Worm (Caenorhabditis elegans): ENCODE results near the gene C26D10.7.
A peak's percentile ranks its signal among the peaks of the same experiment; 100 is the strongest.

C26D10.7 gene

DNA sequence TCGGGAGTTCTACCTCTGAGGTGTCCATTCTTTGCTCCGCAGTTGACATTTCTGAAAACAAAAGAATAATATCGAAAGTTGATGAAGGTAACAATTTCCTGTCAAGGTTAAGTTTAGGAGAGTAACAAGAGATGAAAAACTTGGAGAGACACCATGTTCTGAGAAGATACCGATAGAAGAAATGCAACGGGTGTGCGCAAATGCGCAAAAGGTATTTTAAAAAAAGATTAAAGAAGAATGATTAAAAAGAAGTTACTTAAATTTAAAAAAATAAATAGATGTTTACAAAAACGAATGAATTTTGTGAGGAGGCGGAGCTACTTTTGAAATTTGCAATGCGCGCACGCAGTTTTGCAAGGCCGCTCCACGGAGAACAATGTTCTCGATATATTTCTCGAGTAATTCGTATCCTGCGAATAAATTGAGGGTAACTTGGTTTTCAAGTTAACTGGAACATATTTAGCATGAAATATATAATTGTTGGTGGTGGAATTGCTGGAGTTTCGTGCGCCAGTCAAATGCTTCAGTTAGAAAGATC, 8.7 kb upstream of the C26D10.7 start, which contains the start of the genes ran-3 and C26D10.3:
TSS of gene ran-3 (minus strand) at position 51 of the 538 bp plus-strand sequence.
TSS of gene C26D10.3 (plus strand) at position 385 of the 538 bp plus-strand sequence.
- TF ChIP-seq pes-1 (GFP tag; IDR thresholded peaks at IDR 0.05) (peak; percentile 69), ceh-36 (tag; optimal IDR thresholded peaks at IDR 0.05) (peak; percentile 11), F13C5.2 (tag; optimal IDR thresholded peaks at IDR 0.05) (peak; percentile 76), tbx-11 (GFP tag; IDR thresholded peaks at IDR 0.05) (0 out of 2 replicates have a peak, but pooled peaks have one; percentile 41), tbx-37 (GFP tag; conservative IDR thresholded peaks at IDR 0.05) (no peak), hmg-4 (GFP tag; optimal IDR thresholded peaks at IDR 0.05) (no peak), scrt-1 (GFP tag; IDR thresholded peaks at IDR 0.05) (peak; percentile 57; the same call in 1 of the 2 replicates)

DNA sequence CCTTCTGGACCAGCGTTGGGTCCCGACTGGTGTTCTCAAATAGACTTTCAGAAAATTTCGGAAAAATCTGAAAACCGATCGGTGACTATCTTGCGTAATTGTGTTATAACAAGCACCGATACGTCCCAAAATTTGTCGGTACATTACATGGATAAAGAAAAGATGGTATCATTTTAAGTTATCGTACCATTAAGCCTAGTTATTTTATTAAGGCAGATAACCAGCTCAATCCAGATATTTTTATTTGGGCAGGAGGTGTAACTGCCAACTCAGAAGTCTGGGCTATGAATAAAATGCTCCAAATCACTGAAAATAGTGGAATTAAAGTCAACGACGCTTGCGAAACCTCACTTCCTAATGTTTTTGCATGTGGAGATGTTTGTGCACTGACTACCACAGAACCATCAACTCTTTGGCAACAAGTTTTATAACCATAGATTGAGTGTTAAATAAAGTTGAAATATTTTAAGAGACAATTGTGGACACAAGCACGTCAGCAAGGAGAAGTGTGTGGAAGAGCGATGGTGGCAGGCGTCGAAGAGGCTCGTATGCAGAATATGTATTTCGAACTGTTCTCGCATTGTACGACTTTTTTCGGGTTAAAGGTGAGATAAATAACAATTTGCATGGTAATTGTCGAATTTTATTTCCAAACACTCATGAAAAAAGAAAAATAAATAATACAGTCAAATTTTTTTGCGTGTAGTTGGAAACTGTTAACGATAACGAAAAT, 7.3 kb upstream of the C26D10.7 start:
- TF ChIP-seq ceh-13 (GFP tag; optimal IDR thresholded peaks at IDR 0.05), result no peak
- 0 out of 2 replicates have a peak, but pooled peaks have one; percentile 29 for TF ChIP-seq tbx-37 (GFP tag; conservative IDR thresholded peaks at IDR 0.05)

DNA sequence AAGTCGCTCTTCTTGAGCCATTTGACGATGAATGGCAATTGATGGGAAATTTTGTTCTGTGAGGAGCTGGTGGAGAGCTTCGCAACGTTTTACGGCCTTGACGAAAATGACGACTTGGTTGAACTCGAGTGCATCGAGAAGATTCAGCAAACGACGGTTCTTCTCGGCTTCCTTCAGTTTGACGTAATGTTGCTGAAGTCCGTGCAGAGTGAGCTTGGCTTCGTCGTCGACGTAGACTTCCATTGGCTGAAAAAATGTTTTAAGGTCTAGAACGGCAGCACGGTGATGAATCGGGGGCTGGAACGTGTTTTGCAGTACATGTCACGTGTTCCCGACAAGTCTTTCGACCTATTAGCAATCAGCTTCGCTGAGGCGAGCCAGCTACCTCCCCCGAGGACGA, 6.3 kb upstream of the C26D10.7 start:
- no peak for TF ChIP-seq hnd-1 (tag; optimal IDR thresholded peaks at IDR 0.05)
- no peak for TF ChIP-seq tbx-11 (GFP tag; IDR thresholded peaks at IDR 0.05)
- no peak for TF ChIP-seq pes-1 (GFP tag; IDR thresholded peaks at IDR 0.05)
- no peak for TF ChIP-seq tbx-37 (GFP tag; conservative IDR thresholded peaks at IDR 0.05)
- TF ChIP-seq ets-7 (tag; optimal IDR thresholded peaks at IDR 0.05), result no peak
- TF ChIP-seq aly-1 (tag; optimal IDR thresholded peaks at IDR 0.05), result no peak
- TF ChIP-seq B0310.2 (tag; optimal IDR thresholded peaks at IDR 0.05), result no peak
- TF ChIP-seq hmbx-1 (tag; optimal IDR thresholded peaks at IDR 0.05), result no peak
- no peak for TF ChIP-seq ceh-13 (GFP tag; optimal IDR thresholded peaks at IDR 0.05)
- TF ChIP-seq scrt-1 (GFP tag; IDR thresholded peaks at IDR 0.05), result no peak
- TF ChIP-seq tra-4 (tag; optimal IDR thresholded peaks at IDR 0.05), result no peak
- TF ChIP-seq hmg-4 (GFP tag; optimal IDR thresholded peaks at IDR 0.05), result no peak
- TF ChIP-seq sea-1 (GFP tag; conservative IDR thresholded peaks at IDR 0.05), result no peak

DNA sequence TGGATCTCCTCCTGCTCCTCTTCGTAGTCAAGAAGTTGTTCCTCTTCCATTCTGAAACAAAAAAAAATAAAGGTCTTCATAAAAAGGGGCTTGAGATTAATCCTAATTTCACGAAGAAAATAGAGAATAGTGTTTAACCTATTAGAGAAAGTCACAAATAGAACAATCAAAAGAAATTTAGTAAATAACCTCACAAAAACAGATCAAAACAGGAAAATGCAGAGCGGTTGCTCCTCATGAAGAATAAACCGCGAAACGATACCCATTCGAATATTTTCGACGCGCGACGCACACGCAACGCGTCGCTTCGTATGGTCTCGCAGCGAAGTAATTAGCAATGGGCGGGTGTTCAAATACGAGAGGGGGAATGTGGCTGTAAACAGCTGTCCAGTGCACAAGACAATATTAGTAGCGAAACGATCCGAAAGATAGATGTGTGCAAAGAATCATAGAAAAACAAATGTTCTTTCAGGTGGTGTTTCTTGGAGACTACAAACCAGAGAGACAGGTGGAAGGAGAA, 4.9 kb upstream of the C26D10.7 start, which contains the start of gene hel-1:
TSS of gene hel-1 (minus strand) at position 51 of the 520 bp plus-strand sequence.
- peak; percentile 46; the same call in 1 of the 2 replicates for TF ChIP-seq flt-1 (GFP tag; IDR thresholded peaks at IDR 0.05)
- TF ChIP-seq F13C5.2 (tag; optimal IDR thresholded peaks at IDR 0.05), result peak; percentile 75
- TF ChIP-seq tbx-37 (GFP tag; conservative IDR thresholded peaks at IDR 0.05), result 0 out of 2 replicates have a peak, but pooled peaks have one; percentile 41
- no peak for TF ChIP-seq ama-1 (optimal IDR thresholded peaks at IDR 0.05)
- TF ChIP-seq ceh-36 (tag; optimal IDR thresholded peaks at IDR 0.05), result no peak
- TF ChIP-seq hmg-4 (GFP tag; optimal IDR thresholded peaks at IDR 0.05), result peak; percentile 28

DNA sequence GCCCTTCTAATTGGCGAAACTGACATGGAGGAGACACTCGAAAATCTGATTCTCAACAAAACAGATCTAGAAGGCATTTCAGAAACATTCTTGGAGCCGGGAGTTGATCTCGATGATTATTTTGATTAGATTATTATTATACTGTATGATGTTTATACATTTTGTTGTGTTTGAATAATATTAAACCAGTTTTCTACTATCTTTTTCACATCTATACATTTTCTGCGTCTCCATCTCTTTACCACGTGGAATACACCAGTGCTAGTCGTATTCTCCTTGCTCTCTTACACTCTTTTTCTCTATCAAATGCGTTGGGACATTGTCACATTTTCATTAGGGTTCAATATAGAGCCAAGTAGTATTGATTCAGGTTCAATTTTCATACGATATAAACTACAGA, 4.3 kb upstream of the C26D10.7 start, which contains the start of gene C26D10.4:
TSS of gene C26D10.4 (plus strand) at position 301 of the 400 bp plus-strand sequence.
- TF ChIP-seq flt-1 (GFP tag; IDR thresholded peaks at IDR 0.05), result no peak

DNA sequence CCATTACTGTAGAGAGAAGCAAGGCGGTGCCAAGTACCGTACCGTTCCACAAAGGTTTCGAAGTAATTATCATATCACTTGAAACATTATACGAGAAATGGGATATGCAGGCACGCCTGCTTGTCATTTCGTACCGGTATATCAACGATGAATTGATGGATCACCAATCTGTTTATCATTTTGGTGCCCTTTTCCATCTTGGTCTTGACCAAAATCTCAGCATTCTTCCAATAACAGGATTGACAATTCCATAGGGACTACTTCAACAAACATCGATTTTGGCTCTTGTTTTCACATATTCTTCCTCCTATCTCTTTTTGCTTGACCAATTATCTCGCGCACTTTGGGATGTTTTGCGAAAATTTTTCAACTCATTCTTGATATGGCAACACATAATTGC, 5.4 kb downstream of the C26D10.7 start:
- no peak for TF ChIP-seq hmg-4 (GFP tag; optimal IDR thresholded peaks at IDR 0.05)
- TF ChIP-seq F13C5.2 (tag; optimal IDR thresholded peaks at IDR 0.05), result no peak
- TF ChIP-seq tra-4 (tag; optimal IDR thresholded peaks at IDR 0.05), result no peak
- no peak for TF ChIP-seq hnd-1 (tag; optimal IDR thresholded peaks at IDR 0.05)
- TF ChIP-seq ceh-36 (tag; optimal IDR thresholded peaks at IDR 0.05), result no peak
- TF ChIP-seq B0310.2 (tag; optimal IDR thresholded peaks at IDR 0.05), result no peak
- TF ChIP-seq tbx-37 (GFP tag; conservative IDR thresholded peaks at IDR 0.05), result no peak
- TF ChIP-seq pes-1 (GFP tag; IDR thresholded peaks at IDR 0.05), result no peak
- no peak for TF ChIP-seq hmbx-1 (tag; optimal IDR thresholded peaks at IDR 0.05)
- no peak for TF ChIP-seq scrt-1 (GFP tag; IDR thresholded peaks at IDR 0.05)
- no peak for TF ChIP-seq ama-1 (optimal IDR thresholded peaks at IDR 0.05)
- no peak for TF ChIP-seq ets-7 (tag; optimal IDR thresholded peaks at IDR 0.05)
- no peak for TF ChIP-seq sea-1 (GFP tag; conservative IDR thresholded peaks at IDR 0.05)

DNA sequence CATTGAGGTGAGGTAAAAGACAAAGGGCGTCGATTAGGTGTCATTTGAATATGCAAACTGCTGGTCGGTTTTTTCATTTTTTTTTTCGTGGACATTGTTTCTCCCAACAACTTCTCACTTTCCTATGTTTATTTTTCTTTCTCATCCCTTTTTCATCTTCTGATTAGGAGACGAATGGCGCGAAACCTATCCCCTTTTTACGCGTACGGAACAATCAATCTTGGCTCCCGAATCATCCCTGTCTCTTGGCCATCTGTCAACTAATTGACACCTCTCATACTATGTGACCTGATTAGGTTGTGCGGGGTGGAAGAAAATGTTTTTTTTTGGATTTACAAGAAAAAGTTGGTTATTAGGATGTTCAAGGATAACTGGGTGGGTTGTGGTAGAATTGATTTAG, 11.1 kb downstream of the C26D10.7 start:
- TF ChIP-seq flt-1 (GFP tag; IDR thresholded peaks at IDR 0.05) (no peak), sea-1 (GFP tag; conservative IDR thresholded peaks at IDR 0.05) (no peak), scrt-1 (GFP tag; IDR thresholded peaks at IDR 0.05) (no peak), ceh-13 (GFP tag; optimal IDR thresholded peaks at IDR 0.05) (no peak), ets-7 (tag; optimal IDR thresholded peaks at IDR 0.05) (no peak), ama-1 (optimal IDR thresholded peaks at IDR 0.05) (no peak), pes-1 (GFP tag; IDR thresholded peaks at IDR 0.05) (no peak), hnd-1 (tag; optimal IDR thresholded peaks at IDR 0.05) (no peak), hmg-4 (GFP tag; optimal IDR thresholded peaks at IDR 0.05) (no peak), tbx-11 (GFP tag; IDR thresholded peaks at IDR 0.05) (no peak), ceh-36 (tag; optimal IDR thresholded peaks at IDR 0.05) (no peak), B0310.2 (tag; optimal IDR thresholded peaks at IDR 0.05) (no peak), hmbx-1 (tag; optimal IDR thresholded peaks at IDR 0.05) (no peak), aly-1 (tag; optimal IDR thresholded peaks at IDR 0.05) (no peak)

DNA sequence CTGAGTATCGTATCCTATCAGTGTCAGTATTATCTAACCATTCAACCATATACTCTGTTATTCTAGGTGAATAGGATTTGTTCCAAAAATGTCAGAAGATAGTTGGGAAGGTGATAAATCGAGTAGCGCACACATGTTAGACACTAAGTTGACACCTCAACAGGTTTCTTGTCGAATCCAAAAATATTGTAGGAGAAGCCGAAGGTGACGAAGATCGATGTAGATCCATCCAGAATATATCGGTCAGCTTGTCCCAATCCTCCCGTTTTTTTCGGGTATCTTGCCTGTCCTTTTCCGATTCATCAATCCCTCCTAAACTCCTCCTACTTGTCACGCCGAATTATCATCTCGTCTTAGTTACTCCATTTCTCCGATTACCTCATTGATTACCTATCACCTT, 11.9 kb downstream of the C26D10.7 start:
- no peak for TF ChIP-seq pes-1 (GFP tag; IDR thresholded peaks at IDR 0.05)
- no peak for TF ChIP-seq B0310.2 (tag; optimal IDR thresholded peaks at IDR 0.05)
- TF ChIP-seq ets-7 (tag; optimal IDR thresholded peaks at IDR 0.05), result no peak
- TF ChIP-seq F13C5.2 (tag; optimal IDR thresholded peaks at IDR 0.05), result no peak
- no peak for TF ChIP-seq tbx-11 (GFP tag; IDR thresholded peaks at IDR 0.05)
- TF ChIP-seq flt-1 (GFP tag; IDR thresholded peaks at IDR 0.05), result no peak
- TF ChIP-seq tra-4 (tag; optimal IDR thresholded peaks at IDR 0.05), result no peak
- no peak for TF ChIP-seq tbx-37 (GFP tag; conservative IDR thresholded peaks at IDR 0.05)
- TF ChIP-seq ceh-13 (GFP tag; optimal IDR thresholded peaks at IDR 0.05), result no peak
- TF ChIP-seq aly-1 (tag; optimal IDR thresholded peaks at IDR 0.05), result no peak
- no peak for TF ChIP-seq hnd-1 (tag; optimal IDR thresholded peaks at IDR 0.05)

Data from whole organism, early embryonic.